Fruit fly (Drosophila melanogaster): ENCODE data around the gene Ugt304A1.
A peak's percentile ranks its signal among the peaks of the same experiment; 100 is the strongest.

Ugt304A1 gene

DNA sequence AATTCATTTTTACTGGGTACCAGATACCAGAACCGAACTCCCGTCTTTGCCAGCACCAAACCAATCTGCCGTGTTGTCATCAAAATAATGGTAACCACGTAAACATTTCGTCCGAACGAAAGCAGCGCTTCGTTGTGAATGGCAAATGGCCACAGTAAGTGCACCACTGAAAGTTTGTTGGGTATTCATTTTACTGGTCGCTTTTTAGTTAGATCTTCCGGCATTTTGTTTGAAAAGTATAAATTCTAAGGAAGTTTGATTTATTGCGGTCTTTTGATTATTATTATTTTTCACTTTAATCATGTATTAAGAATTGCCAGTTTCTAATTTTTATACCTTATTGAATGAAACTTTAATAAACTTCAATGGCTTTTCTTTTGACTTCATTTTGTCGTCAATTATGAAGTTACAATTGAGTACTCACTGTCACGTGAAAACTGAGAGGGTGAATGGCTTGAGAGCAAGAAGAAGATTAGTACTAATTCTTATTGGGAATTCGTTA lies 39.3 kb upstream of the Ugt304A1 start, which contains the start of gene ZnT86D (continued):
- TF ChIP-seq CG9817 (tag; optimal IDR thresholded peaks at IDR 0.05) (peak; percentile 64), eyg (GFP tag; optimal IDR thresholded peaks at IDR 0.05) (peak; percentile 27), trh (GFP tag; optimal IDR thresholded peaks at IDR 0.05) (no peak), Rfx (GFP tag; IDR thresholded peaks at IDR 0.05) (peak; percentile 61), CG10565 (GFP tag; optimal IDR thresholded peaks at IDR 0.05) (no peak), CG9876 (GFP tag; optimal IDR thresholded peaks at IDR 0.05) (no peak), Ssrp (tag; optimal IDR thresholded peaks at IDR 0.05) (peak; percentile 36), ems (GFP tag; optimal IDR thresholded peaks at IDR 0.05) (peak; percentile 51), CG17829 (tag; optimal IDR thresholded peaks at IDR 0.05) (peak; percentile 62), lov (optimal IDR thresholded peaks at IDR 0.05) (no peak), lov (GFP tag; IDR thresholded peaks at IDR 0.05) (no peak), CG8281 (tag; optimal IDR thresholded peaks at IDR 0.05) (peak; percentile 33), al (GFP tag; IDR thresholded peaks at IDR 0.05) (peak; percentile 58; the same call in 1 of the 2 replicates), rib (GFP tag; IDR thresholded peaks at IDR 0.05) (no peak), CG16815 (GFP tag; optimal IDR thresholded peaks at IDR 0.05) (peak; percentile 49), usp (GFP tag; optimal IDR thresholded peaks at IDR 0.05) (no peak), CG32772 (GFP tag; IDR thresholded peaks at IDR 0.05) (peak; percentile 39; the same call in 1 of the 2 replicates), CG4854 (GFP tag; optimal IDR thresholded peaks at IDR 0.05) (no peak), Bdp1 (GFP tag; optimal IDR thresholded peaks at IDR 0.05) (no peak), sqz (GFP tag; optimal IDR thresholded peaks at IDR 0.05) (peak; percentile 46), CG15479 (GFP tag; optimal IDR thresholded peaks at IDR 0.05) (no peak), ewg (GFP tag; optimal IDR thresholded peaks at IDR 0.05) (peak; percentile 10), CG17361 (GFP tag; IDR thresholded peaks at IDR 0.05) (peak; percentile 84), CG11696 (GFP tag; IDR thresholded peaks at IDR 0.05) (no peak), CG13424 (tag; optimal IDR thresholded peaks at IDR 0.05) (peak; percentile 79), Dll (GFP tag; IDR thresholded peaks at IDR 0.05; ENCODE audit: partially characterized antibody) (no peak), lilli (GFP tag; optimal IDR thresholded peaks at IDR 0.05) (peak; percentile 63), CG31224 (GFP tag; IDR thresholded peaks at IDR 0.05) (no peak), stwl (tag; optimal IDR thresholded peaks at IDR 0.05) (peak; percentile 58), CG1024 (GFP tag; IDR thresholded peaks at IDR 0.05) (no peak), CG17802 (tag; optimal IDR thresholded peaks at IDR 0.05) (no peak), CG10979 (tag; optimal IDR thresholded peaks at IDR 0.05) (peak; percentile 48), Vsx1 (GFP tag; optimal IDR thresholded peaks at IDR 0.05) (peak; percentile 29), Sry-β (GFP tag; optimal IDR thresholded peaks at IDR 0.05) (peak; percentile 71), CG1529 (GFP tag; optimal IDR thresholded peaks at IDR 0.05) (peak; percentile 20), nmo (GFP tag; optimal IDR thresholded peaks at IDR 0.05) (peak; percentile 67), Poxn (GFP tag; IDR thresholded peaks at IDR 0.05) (no peak), Taf1 (GFP tag; IDR thresholded peaks at IDR 0.05) (no peak), GATAe (GFP tag; conservative IDR thresholded peaks at IDR 0.05) (no peak), fru (optimal IDR thresholded peaks at IDR 0.05) (no peak), MBD-R2 (GFP tag; IDR thresholded peaks at IDR 0.05) (peak; percentile 77), CG1792 (GFP tag; optimal IDR thresholded peaks at IDR 0.05) (peak; percentile 45), CG8944 (GFP tag; optimal IDR thresholded peaks at IDR 0.05) (peak; percentile 4), tna (GFP tag; IDR thresholded peaks at IDR 0.05; ENCODE audit: partially characterized antibody) (no peak), fd102C (GFP tag; optimal IDR thresholded peaks at IDR 0.05) (no peak), Nf-YC (tag; optimal IDR thresholded peaks at IDR 0.05) (peak; percentile 79), sob (GFP tag; IDR thresholded peaks at IDR 0.05) (peak; percentile 60; the same call in 1 of the 2 replicates), slou (GFP tag; optimal IDR thresholded peaks at IDR 0.05) (peak; percentile 25), Hey (tag; optimal IDR thresholded peaks at IDR 0.05) (no peak), bcd (GFP tag; optimal IDR thresholded peaks at IDR 0.05) (peak; percentile 68), CG11560 (tag; IDR thresholded peaks at IDR 0.05) (no peak), Xrp1 (GFP tag; IDR thresholded peaks at IDR 0.05) (peak; percentile 30; the same call in 1 of the 2 replicates)
